Worm (Caenorhabditis elegans) whole organism, L3 larva: ENCODE measurements around the gene ZK1127.12.
A peak's percentile ranks its signal among the peaks of the same experiment; 100 is the strongest.

ENCODE experiments used
- ZK546.5 ChIP-seq: sonication (generic microtip); optimal IDR thresholded peaks from 2 replicates; lab custom pipeline; 2017; ENCODE audit warnings: missing biosample characterization, missing genetic modification characterization
- ama-1 ChIP-seq: fragments of 150-350 bp; optimal IDR thresholded peaks from 2 replicates; lab custom pipeline; 2018
- ceh-16 ChIP-seq: sonication (generic microtip); optimal IDR thresholded peaks from 2 replicates; lab custom pipeline; 2017; ENCODE audit warnings: missing biosample characterization, missing genetic modification characterization
- ceh-82 ChIP-seq: fragments of 150-350 bp; optimal IDR thresholded peaks from 2 replicates; lab custom pipeline; 2014; ENCODE audit warnings: missing biosample characterization, missing genetic modification characterization
- ceh-9 ChIP-seq: sonication (generic microtip); optimal IDR thresholded peaks from 2 replicates; lab custom pipeline; 2018; ENCODE audit warnings: missing biosample characterization, missing genetic modification characterization
- daf-12 ChIP-seq: fragments of 150-350 bp; optimal IDR thresholded peaks from 2 replicates; lab custom pipeline; 2014; ENCODE audit warnings: missing biosample characterization, missing genetic modification reagents, missing genetic modification characterization
- nhr-11 ChIP-seq: fragments of 150-350 bp; optimal IDR thresholded peaks from 2 replicates; lab custom pipeline; 2014; ENCODE audit warnings: missing biosample characterization, missing genetic modification characterization
- nhr-23 ChIP-seq: fragments of 150-350 bp; optimal IDR thresholded peaks from 2 replicates; lab custom pipeline; 2014; ENCODE audit warnings: missing biosample characterization, missing genetic modification reagents, missing genetic modification characterization
- nhr-77 ChIP-seq: fragments of 150-350 bp; optimal IDR thresholded peaks from 2 replicates; lab custom pipeline; 2014; ENCODE audit warnings: missing biosample characterization, missing genetic modification characterization
- pha-4 ChIP-seq: fragments of 150-350 bp; optimal IDR thresholded peaks from 2 replicates; lab custom pipeline; 2014; ENCODE audit warnings: missing biosample characterization, missing genetic modification reagents, missing genetic modification characterization

DNA sequence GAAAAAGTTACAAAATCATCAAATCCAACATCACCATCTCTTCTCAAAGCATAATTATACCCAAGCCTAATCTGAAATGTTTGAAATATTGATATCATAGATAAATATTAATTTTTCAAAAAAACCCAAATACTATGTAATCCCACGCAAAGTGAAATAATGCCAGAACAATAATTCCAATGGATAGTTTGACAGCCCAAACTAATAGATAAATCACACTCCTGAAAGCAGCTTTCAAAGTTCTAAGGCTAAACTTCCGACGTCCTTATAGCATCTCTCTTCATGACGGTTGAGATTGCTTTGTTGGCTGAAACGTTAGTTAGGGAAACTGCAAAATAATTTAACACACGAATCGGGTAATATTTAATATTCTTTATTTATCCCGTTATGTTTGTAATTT lies 47.4 kb downstream of the ZK1127.12 start:
- TF ChIP-seq ceh-16, result no peak
- TF ChIP-seq nhr-77, result no peak
- TF ChIP-seq ceh-82 (tag; lab: Kevin White, UChicago), result no peak
- no peak for TF ChIP-seq nhr-23 (tag; lab: Kevin White, UChicago)
- TF ChIP-seq ceh-9, result no peak
- peak; percentile 30 for TF ChIP-seq ama-1 (lab: Kevin White, UChicago)
- TF ChIP-seq nhr-11, result no peak
- TF ChIP-seq pha-4, result no peak
- no peak for TF ChIP-seq daf-12 (tag; lab: Kevin White, UChicago)
- TF ChIP-seq ZK546.5 (tag; lab: Kevin White, UChicago), result no peak
